Worm (Caenorhabditis elegans) whole organism, mixed stage, embryonic: ENCODE measurements around the gene haly-1.
A peak's percentile ranks its signal among the peaks of the same experiment; 100 is the strongest.

Experiments
- M03D4.4 ChIP-seq: sonication (generic microtip); optimal IDR thresholded peaks from 2 replicates; lab custom pipeline; 2017; ENCODE audit warnings: mild to moderate bottlenecking, missing genetic modification characterization, missing compliant biosample characterization
- ceh-43 ChIP-seq: fragments of 200-800 bp; sonication (Bioruptor generic); optimal IDR thresholded peaks from 2 replicates; lab custom pipeline; 2018; ENCODE audit warnings: mild to moderate bottlenecking, missing genetic modification characterization, moderate library complexity, missing compliant biosample characterization
- ces-1 ChIP-seq: fragments of 150-350 bp; optimal IDR thresholded peaks from 2 replicates; lab custom pipeline; 2014; ENCODE audit warnings: missing biosample characterization, missing genetic modification reagents, missing genetic modification characterization
- elt-1 ChIP-seq: sonication (generic microtip); optimal IDR thresholded peaks from 2 replicates; lab custom pipeline; 2017; ENCODE audit warnings: missing genetic modification characterization, mild to moderate bottlenecking, missing compliant biosample characterization, antibody characterized with exemption, moderate library complexity, borderline replicate concordance; ENCODE audit not compliant: insufficient read depth
- nhr-237 ChIP-seq: fragments of 150-350 bp; optimal IDR thresholded peaks from 2 replicates; lab custom pipeline; 2014; ENCODE audit warnings: missing biosample characterization, missing genetic modification characterization
- sptf-1 ChIP-seq: sonication (generic microtip); optimal IDR thresholded peaks from 2 replicates; lab custom pipeline; 2017; ENCODE audit warnings: mild to moderate bottlenecking, missing genetic modification characterization, moderate library complexity, missing compliant biosample characterization
- unc-120 ChIP-seq: sonication (generic microtip); optimal IDR thresholded peaks from 2 replicates; lab custom pipeline; 2017; ENCODE audit warnings: missing genetic modification characterization, missing compliant biosample characterization; ENCODE audit not compliant: poor library complexity, severe bottlenecking
- unc-39 ChIP-seq: fragments of 150-350 bp; optimal IDR thresholded peaks from 2 replicates; lab custom pipeline; 2014; ENCODE audit warnings: missing biosample characterization, missing genetic modification characterization
- unc-62 ChIP-seq: fragments of 150-350 bp; optimal IDR thresholded peaks from 2 replicates; lab custom pipeline; 2014; ENCODE audit warnings: missing biosample characterization, missing genetic modification reagents, missing genetic modification characterization
- ztf-11 ChIP-seq: fragments of 150-350 bp; optimal IDR thresholded peaks from 2 replicates; lab custom pipeline; 2014; ENCODE audit warnings: missing biosample characterization, missing genetic modification characterization

ce11 chrX:10909661-10910060, 13.3 kb upstream of the haly-1 start:
- TF ChIP-seq M03D4.4 (tag; lab: Kevin White, UChicago) (no peak), unc-39 (tag; lab: Kevin White, UChicago) (no peak), ztf-11 (tag; lab: Kevin White, UChicago) (no peak), nhr-237 (tag; lab: Kevin White, UChicago) (no peak), elt-1 (tag; lab: Kevin White, UChicago) (no peak), unc-62 (peak; percentile 55), unc-120 (tag; lab: Kevin White, UChicago) (peak; percentile 38), ceh-43 (GFP tag; lab: Kevin White, UChicago) (no peak), ces-1 (GFP tag; lab: Kevin White, UChicago) (no peak), sptf-1 (tag; lab: Kevin White, UChicago) (no peak)
